Worm (Caenorhabditis elegans) whole organism, young adult: ENCODE results near the gene H38K22.9.

Experiments used
- B0035.1 ChIP-seq: sonication (generic microtip); optimal IDR thresholded peaks from 2 replicates; lab custom pipeline; 2016; ENCODE audit warnings: missing genetic modification characterization, mild to moderate bottlenecking, missing compliant biosample characterization, missing genotype, missing genetic modification reagents
- attf-5 ChIP-seq: fragments of 200-800 bp; sonication (Bioruptor generic); optimal IDR thresholded peaks from 2 replicates; lab custom pipeline; 2018; ENCODE audit warnings: mild to moderate bottlenecking, missing genetic modification characterization, missing compliant biosample characterization
- lin-26 ChIP-seq: fragments of 200-800 bp; sonication (Bioruptor generic); IDR thresholded peaks from 2 replicates; pipeline ENCODE4 v1.3.6; 2022; ENCODE audit warnings: missing genetic modification reagents, missing genetic modification characterization, missing compliant biosample characterization
- madf-6 ChIP-seq: fragments of 200-800 bp; sonication (Bioruptor generic); IDR thresholded peaks from 2 replicates; pipeline ENCODE4 v1.3.6; 2022; ENCODE audit warnings: missing genetic modification reagents, missing genetic modification characterization, missing compliant biosample characterization

DNA sequence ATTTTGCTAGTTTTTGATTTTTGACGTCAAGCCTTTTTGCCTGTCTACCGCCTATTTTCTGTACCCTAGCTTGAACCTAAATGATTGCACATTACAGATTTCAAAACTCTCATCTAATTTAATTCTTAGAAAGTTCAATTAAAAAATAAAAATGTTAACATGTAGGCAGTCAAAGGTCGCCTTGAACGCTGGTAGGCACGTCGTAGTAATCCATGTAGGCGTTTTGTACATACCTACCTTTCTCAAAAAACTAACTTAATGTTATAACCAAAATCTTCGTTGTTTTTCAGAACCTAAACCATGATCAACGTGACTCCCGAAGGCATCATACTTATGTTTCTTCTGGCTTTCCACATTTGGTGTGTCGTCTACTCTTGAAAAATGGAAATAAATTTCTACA is at the start of gene H38K22.9:
- no peak for TF ChIP-seq lin-26
- no peak for TF ChIP-seq attf-5 (GFP tag; lab: Kevin White, UChicago)
- no peak for TF ChIP-seq madf-6
- no peak for TF ChIP-seq B0035.1 (tag; lab: Kevin White, UChicago)
